Fruit fly (Drosophila melanogaster) S2 (cell line): ENCODE data around the gene Fbxl4.

Experiments
- CG8478 ChIP-seq: fragments of >200 bp; optimal IDR thresholded peaks from 2 replicates; lab custom pipeline; 2018
- CTCF ChIP-seq, 2 experiments: fragments of >200 bp; optimal IDR thresholded peaks; 2 replicates each; lab custom pipeline; 2018

DNA sequence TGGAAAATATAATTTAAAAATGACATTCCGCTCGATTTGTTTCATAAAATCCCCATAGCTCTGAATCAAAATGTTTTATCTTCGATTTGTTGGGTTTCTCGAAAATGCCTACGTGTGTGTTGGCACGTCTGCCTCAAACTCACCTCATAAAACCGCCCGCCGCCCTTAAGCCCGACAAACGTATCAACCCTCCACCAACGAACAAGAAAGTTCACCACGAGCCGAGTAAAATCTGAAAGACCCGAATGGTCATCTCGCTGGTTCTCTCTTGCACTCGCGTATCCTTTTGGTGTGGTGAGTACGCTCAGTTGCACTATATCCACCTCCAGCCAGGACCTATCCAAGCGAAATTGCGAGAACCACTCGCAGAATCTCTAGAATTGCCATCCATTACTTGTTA lies 15.7 kb downstream of the Fbxl4 start:
- TF ChIP-seq CG8478 (no peak), CTCF (optimal IDR thresholded peaks at IDR 0.05; lab: Kevin White, UChicago) (no peak)
